Worm (Caenorhabditis elegans) whole organism, L2 larva: Measurements from ENCODE around the gene pals-29.

Experiments
- Y55F3AM.14 ChIP-seq: fragments of 200-800 bp; sonication (Bioruptor generic); optimal IDR thresholded peaks from 2 replicates; lab custom pipeline; 2018; ENCODE audit warnings: mild to moderate bottlenecking, missing genetic modification characterization, missing compliant biosample characterization
- ZK546.5 ChIP-seq: sonication (generic microtip); optimal IDR thresholded peaks from 2 replicates; lab custom pipeline; 2017; ENCODE audit warnings: missing biosample characterization, missing genetic modification characterization
- alr-1 ChIP-seq: fragments of 150-350 bp; optimal IDR thresholded peaks from 2 replicates; lab custom pipeline; 2014; ENCODE audit warnings: missing biosample characterization, missing genetic modification characterization
- aly-2 ChIP-seq: fragments of 150-350 bp; optimal IDR thresholded peaks from 2 replicates; lab custom pipeline; 2014; ENCODE audit warnings: missing biosample characterization, missing genetic modification characterization
- blmp-1 ChIP-seq: sonication (generic microtip); optimal IDR thresholded peaks from 2 replicates; lab custom pipeline; 2017; ENCODE audit warnings: missing genetic modification characterization, mild to moderate bottlenecking, missing compliant biosample characterization, antibody characterized with exemption, moderate library complexity; ENCODE audit not compliant: insufficient read depth
- ceh-16 ChIP-seq: fragments of 150-350 bp; optimal IDR thresholded peaks from 2 replicates; lab custom pipeline; 2014; ENCODE audit warnings: missing biosample characterization, missing genetic modification characterization
- ceh-82 ChIP-seq: fragments of 150-350 bp; optimal IDR thresholded peaks from 2 replicates; lab custom pipeline; 2014; ENCODE audit warnings: missing biosample characterization, missing genetic modification characterization
- crh-2 ChIP-seq: sonication (generic microtip); optimal IDR thresholded peaks from 2 replicates; lab custom pipeline; 2017; ENCODE audit warnings: missing biosample characterization, missing genetic modification characterization
- dmd-4 ChIP-seq: sonication (generic microtip); optimal IDR thresholded peaks from 2 replicates; lab custom pipeline; 2017; ENCODE audit warnings: missing biosample characterization, missing genetic modification characterization
- elt-3 ChIP-seq: sonication (generic microtip); optimal IDR thresholded peaks from 2 replicates; lab custom pipeline; 2017; ENCODE audit warnings: missing biosample characterization, missing genetic modification characterization
- lin-13 ChIP-seq: fragments of 150-350 bp; optimal IDR thresholded peaks from 2 replicates; lab custom pipeline; 2014; ENCODE audit warnings: missing biosample characterization, missing genetic modification reagents, missing genetic modification characterization
- lsy-2 ChIP-seq, 2 experiments: fragments of 150-350 bp in 1 of 2; sonication (generic microtip) in 1 of 2; optimal IDR thresholded peaks; 2 replicates each; lab custom pipeline; 2014 to 2017; ENCODE audit warnings: missing biosample characterization in 2 of 2, missing genetic modification characterization in 2 of 2
- mbf-1 ChIP-seq: sonication (generic microtip); optimal IDR thresholded peaks from 2 replicates; lab custom pipeline; 2017; ENCODE audit warnings: missing biosample characterization, missing genetic modification characterization
- mdl-1 ChIP-seq, 2 experiments: fragments of 150-350 bp in 1 of 2; sonication (generic microtip) in 1 of 2; optimal IDR thresholded peaks; 2 replicates each; lab custom pipeline; 2017; ENCODE audit warnings: missing biosample characterization in 2 of 2, missing genetic modification characterization in 2 of 2
- nhr-10 ChIP-seq: sonication (generic microtip); optimal IDR thresholded peaks from 2 replicates; lab custom pipeline; 2017; ENCODE audit warnings: missing biosample characterization, missing genetic modification characterization
- nhr-11 ChIP-seq: fragments of 150-350 bp; optimal IDR thresholded peaks from 2 replicates; lab custom pipeline; 2014; ENCODE audit warnings: missing biosample characterization, missing genetic modification characterization
- nhr-129 ChIP-seq: fragments of 150-350 bp; optimal IDR thresholded peaks from 2 replicates; lab custom pipeline; 2014; ENCODE audit warnings: missing biosample characterization, missing genetic modification characterization
- nhr-21 ChIP-seq: fragments of 150-350 bp; optimal IDR thresholded peaks from 2 replicates; lab custom pipeline; 2014; ENCODE audit warnings: missing biosample characterization, missing genetic modification characterization
- nhr-23 ChIP-seq: fragments of 150-350 bp; optimal IDR thresholded peaks from 2 replicates; lab custom pipeline; 2014; ENCODE audit warnings: missing biosample characterization, missing genetic modification reagents, missing genetic modification characterization
- nhr-237 ChIP-seq: fragments of 150-350 bp; optimal IDR thresholded peaks from 2 replicates; lab custom pipeline; 2014; ENCODE audit warnings: missing biosample characterization, missing genetic modification characterization
- nhr-25 ChIP-seq: fragments of 150-350 bp; sonication (generic microtip); optimal IDR thresholded peaks from 3 replicates; lab custom pipeline; 2014; ENCODE audit warnings: missing biosample characterization, missing genetic modification characterization
- nhr-6 ChIP-seq: fragments of 150-350 bp; optimal IDR thresholded peaks from 2 replicates; lab custom pipeline; 2014; ENCODE audit warnings: missing biosample characterization, missing genetic modification characterization
- nhr-77 ChIP-seq: fragments of 150-350 bp; optimal IDR thresholded peaks from 2 replicates; lab custom pipeline; 2014; ENCODE audit warnings: missing biosample characterization, missing genetic modification characterization
- sem-4 ChIP-seq: fragments of 150-350 bp; optimal IDR thresholded peaks from 2 replicates; lab custom pipeline; 2014; ENCODE audit warnings: missing biosample characterization, missing genetic modification reagents, missing genetic modification characterization
- skn-1 ChIP-seq: sonication (generic microtip); optimal IDR thresholded peaks from 2 replicates; lab custom pipeline; 2017; ENCODE audit warnings: missing biosample characterization, missing genetic modification characterization
- sma-3 ChIP-seq: sonication (generic microtip); optimal IDR thresholded peaks from 2 replicates; lab custom pipeline; 2016; ENCODE audit warnings: missing genetic modification reagents, missing genetic modification characterization, missing compliant biosample characterization
- snpc-4 ChIP-seq: fragments of 150-350 bp; optimal IDR thresholded peaks from 2 replicates; lab custom pipeline; 2014; ENCODE audit warnings: missing biosample characterization, missing genetic modification characterization
- unc-55 ChIP-seq: fragments of 150-350 bp; sonication (generic microtip); optimal IDR thresholded peaks from 3 replicates; lab custom pipeline; 2014; ENCODE audit warnings: missing biosample characterization, missing genetic modification reagents, missing genetic modification characterization
- unc-62 ChIP-seq: fragments of 150-350 bp; optimal IDR thresholded peaks from 2 replicates; lab custom pipeline; 2014; ENCODE audit warnings: missing biosample characterization, missing genetic modification reagents, missing genetic modification characterization
- zag-1 ChIP-seq: fragments of 150-350 bp; optimal IDR thresholded peaks from 2 replicates; lab custom pipeline; 2014; ENCODE audit warnings: missing biosample characterization, missing genetic modification characterization
- ztf-1 ChIP-seq: fragments of 200-800 bp; sonication (Bioruptor generic); conservative IDR thresholded peaks from 2 replicates; pipeline ENCODE4 v1.3.6; 2022; ENCODE audit warnings: missing genetic modification characterization, missing compliant biosample characterization
- ztf-11 ChIP-seq: sonication (generic microtip); optimal IDR thresholded peaks from 2 replicates; lab custom pipeline; 2017; ENCODE audit warnings: missing biosample characterization, missing genetic modification characterization

pals-29 gene

DNA sequence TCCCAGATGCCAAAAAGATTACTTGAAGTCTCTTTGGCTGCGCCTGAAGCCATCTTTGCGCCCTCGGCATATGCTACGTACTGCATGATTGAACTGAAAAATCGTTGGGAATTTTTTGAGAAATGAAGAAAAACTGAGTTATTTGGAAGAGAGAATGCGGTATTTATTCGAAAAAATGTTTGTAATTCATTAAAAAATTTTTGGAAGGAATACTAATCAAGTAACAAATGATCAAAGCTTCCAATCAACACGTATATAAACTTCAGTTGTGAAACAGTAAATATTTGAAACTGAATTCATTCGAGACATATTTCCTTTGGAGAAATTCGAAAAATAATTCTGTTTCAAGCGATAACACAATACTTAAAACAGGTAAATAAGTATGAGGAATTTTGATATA, at the start of gene pals-29:
TSS of gene pals-29 (minus strand) at position 101 of the 400 bp plus-strand sequence.
- TF ChIP-seq ZK546.5 (tag; lab: Kevin White, UChicago) (no peak), Y55F3AM.14 (GFP tag; lab: Kevin White, UChicago) (no peak), nhr-129 (tag; lab: Kevin White, UChicago) (no peak), nhr-23 (tag; lab: Kevin White, UChicago) (no peak), mbf-1 (tag; lab: Kevin White, UChicago) (no peak), ceh-82 (no peak), nhr-77 (no peak)
- TF ChIP-seq, all 48 proteins: peak for 0

DNA sequence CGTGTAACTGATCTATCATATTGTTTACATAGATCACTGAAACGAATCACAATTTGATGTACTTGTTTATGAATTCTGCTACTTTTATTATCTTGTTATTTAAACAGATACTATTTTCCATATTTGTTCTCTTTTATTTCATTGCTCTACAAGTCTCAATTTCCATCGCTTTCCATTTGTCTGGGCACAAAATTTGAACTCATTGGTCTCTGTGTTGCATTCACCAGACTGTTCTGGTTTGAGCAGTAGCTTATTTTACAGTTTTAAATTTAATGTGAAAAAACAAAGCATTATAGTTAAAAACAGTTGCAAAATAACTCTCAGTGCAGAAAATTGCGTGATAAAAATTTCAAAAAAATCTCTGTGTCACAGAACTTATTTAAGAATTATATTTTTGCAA, 45.2 kb upstream of the pals-29 start:
- TF ChIP-seq lin-13 (GFP tag; lab: Kevin White, UChicago) (no peak), dmd-4 (tag; lab: Kevin White, UChicago) (no peak), nhr-10 (tag; lab: Kevin White, UChicago) (no peak), blmp-1 (tag; lab: Kevin White, UChicago) (no peak), sma-3 (no peak), nhr-6 (no peak), nhr-129 (tag; lab: Kevin White, UChicago) (no peak), ztf-1 (no peak), nhr-237 (no peak), mdl-1 (tag; optimal IDR thresholded peaks at IDR 0.05; lab: Kevin White, UChicago) (no peak), aly-2 (tag; lab: Kevin White, UChicago) (no peak), nhr-77 (no peak), unc-55 (GFP tag; lab: Kevin White, UChicago) (no peak), snpc-4 (tag; lab: Kevin White, UChicago) (no peak), skn-1 (tag; lab: Kevin White, UChicago) (no peak), ceh-82 (no peak), nhr-23 (tag; lab: Kevin White, UChicago) (no peak), nhr-11 (tag; lab: Kevin White, UChicago) (no peak)

DNA sequence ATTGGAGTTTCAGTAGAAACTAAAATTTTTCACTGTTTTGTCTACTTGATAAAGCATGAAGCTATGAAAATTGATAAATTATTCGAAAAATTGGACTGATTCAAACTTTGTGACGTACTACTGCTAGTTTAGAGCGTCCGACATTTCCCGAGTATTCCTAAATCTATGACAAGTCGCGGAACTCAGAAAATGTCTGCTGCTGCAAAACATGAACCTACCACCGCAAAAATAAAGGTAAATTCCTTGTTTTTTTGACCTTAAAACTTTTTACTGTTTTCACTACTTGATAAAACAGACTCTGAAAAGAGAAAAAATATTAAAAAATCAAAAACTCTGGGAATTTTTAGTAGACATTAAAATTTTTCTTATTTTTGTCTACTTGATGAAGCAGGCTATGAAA, 44.3 kb upstream of the pals-29 start:
- TF ChIP-seq aly-2 (tag; lab: Kevin White, UChicago): no peak
- TF ChIP-seq ceh-16 (tag; lab: Kevin White, UChicago): no peak
- no peak for TF ChIP-seq elt-3 (tag; lab: Kevin White, UChicago)
- TF ChIP-seq alr-1 (tag; lab: Kevin White, UChicago): no peak
- no peak for TF ChIP-seq sma-3
- TF ChIP-seq zag-1 (tag; lab: Kevin White, UChicago): no peak
- no peak for TF ChIP-seq blmp-1 (tag; lab: Kevin White, UChicago)
- TF ChIP-seq ztf-11 (tag; lab: Kevin White, UChicago): no peak
- TF ChIP-seq crh-2 (tag; lab: Kevin White, UChicago): no peak
- TF ChIP-seq lsy-2 (tag; optimal IDR thresholded peaks at IDR 0.05; lab: Kevin White, UChicago): no peak
- TF ChIP-seq nhr-21 (tag; lab: Kevin White, UChicago): no peak
- no peak for TF ChIP-seq sem-4 (tag; lab: Kevin White, UChicago)

DNA sequence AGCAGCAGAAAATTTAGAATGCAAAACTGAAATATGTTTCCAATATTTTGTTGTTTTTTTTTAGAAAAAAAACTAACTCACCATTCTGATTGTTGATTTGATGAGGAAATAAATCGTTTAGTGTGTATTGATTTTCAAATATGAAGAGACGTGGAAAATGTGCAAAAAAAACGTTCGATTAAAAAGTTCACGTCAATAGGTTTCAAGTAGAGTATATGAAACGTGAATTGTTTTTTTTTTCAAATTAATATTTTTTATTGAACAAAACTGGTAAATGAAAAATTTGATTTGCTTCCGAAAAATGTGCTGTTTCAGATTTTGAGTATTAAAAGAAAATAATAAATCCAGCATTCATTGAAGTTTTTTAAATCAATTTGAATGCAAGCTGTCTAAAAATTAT, 38.5 kb upstream of the pals-29 start, which contains the start of gene irld-18:
TSS of gene irld-18 (minus strand) at position 101 of the 400 bp plus-strand sequence.
- TF ChIP-seq nhr-25 (tag; lab: Kevin White, UChicago) (no peak), dmd-4 (tag; lab: Kevin White, UChicago) (no peak)
- TF ChIP-seq, all 48 proteins: peak for 0

DNA sequence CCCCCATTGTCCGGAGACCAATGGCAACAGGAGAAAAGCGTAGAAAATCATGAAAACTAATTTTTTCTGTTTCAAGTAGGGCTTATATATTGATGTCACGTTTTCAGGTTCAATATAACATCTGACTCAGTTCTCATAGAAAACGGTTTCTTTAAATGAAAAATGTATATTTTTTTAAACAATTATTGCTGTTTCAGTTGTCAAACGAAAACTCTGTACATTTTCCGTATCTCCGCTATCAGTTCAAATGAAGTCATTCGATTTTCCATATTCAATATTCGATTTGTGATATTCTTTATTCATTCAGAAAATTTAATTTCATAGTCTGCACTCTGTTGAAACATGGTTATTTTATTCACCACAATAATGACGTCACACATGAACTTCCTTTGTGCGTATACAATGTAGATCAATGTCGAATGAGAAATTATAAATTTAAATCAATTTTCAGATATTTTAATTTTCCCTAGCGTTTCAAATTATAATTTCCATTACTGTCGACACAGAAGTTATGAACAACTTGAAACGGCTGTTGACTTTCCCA, 36.3 kb upstream of the pals-29 start, which contains the start of gene Y57G11B.8:
TSS of gene Y57G11B.8 (minus strand) at position 51 of the 544 bp plus-strand sequence.
- TF ChIP-seq unc-55 (GFP tag; lab: Kevin White, UChicago): no peak
- TF ChIP-seq aly-2 (tag; lab: Kevin White, UChicago): no peak
- no peak for TF ChIP-seq lsy-2 (tag; optimal IDR thresholded peaks at IDR 0.05; lab: Kevin White, UChicago)
- TF ChIP-seq ceh-16 (tag; lab: Kevin White, UChicago): no peak
- TF ChIP-seq unc-62 (GFP tag; lab: Kevin White, UChicago): no peak
- TF ChIP-seq ZK546.5 (tag; lab: Kevin White, UChicago): no peak
